Fruit fly (Drosophila melanogaster) whole organism, embryonic: ENCODE data around the gene slp1.
A peak's percentile ranks its signal among the peaks of the same experiment; 100 is the strongest.

ENCODE experiments used
- Atf-2 ChIP-seq: fragments of 200-800 bp; sonication (Bioruptor generic); optimal IDR thresholded peaks from 2 replicates; lab custom pipeline; 2016; ENCODE audit warnings: missing biosample characterization, missing genetic modification characterization
- CG10147 ChIP-seq: fragments of 200-800 bp; sonication (Bioruptor generic); optimal IDR thresholded peaks from 2 replicates; lab custom pipeline; 2019; ENCODE audit warnings: missing biosample characterization, mild to moderate bottlenecking, missing genetic modification characterization, moderate library complexity
- CG11247 ChIP-seq: fragments of 200-800 bp; sonication (Bioruptor generic); IDR thresholded peaks from 2 replicates; pipeline ENCODE4 v1.3.6; 2022; ENCODE audit warnings: missing biosample characterization, missing genetic modification characterization
- CG11696 ChIP-seq: fragments of 200-800 bp; sonication (Bioruptor generic); IDR thresholded peaks from 2 replicates; pipeline ENCODE4 v1.3.6; 2022; ENCODE audit warnings: missing biosample characterization, missing genetic modification characterization
- CG12104 ChIP-seq: fragments of 200-800 bp; sonication (Bioruptor generic); optimal IDR thresholded peaks from 3 replicates; lab custom pipeline; 2016; ENCODE audit warnings: missing biosample characterization, missing genetic modification characterization
- CG12769 ChIP-seq: fragments of 200-800 bp; sonication (Bioruptor generic); optimal IDR thresholded peaks from 2 replicates; lab custom pipeline; 2019; ENCODE audit warnings: missing biosample characterization, mild to moderate bottlenecking, missing genetic modification characterization, moderate library complexity
- CG13775 ChIP-seq: fragments of 200-800 bp; sonication (Bioruptor generic); optimal IDR thresholded peaks from 3 replicates; lab custom pipeline; 2017; ENCODE audit warnings: missing biosample characterization, mild to moderate bottlenecking, missing genetic modification characterization
- CG16813 ChIP-seq: fragments of 200-800 bp; sonication (Bioruptor generic); IDR thresholded peaks from 3 replicates; pipeline ENCODE4 v1.3.6; 2022; ENCODE audit warnings: missing biosample characterization, missing genetic modification characterization; ENCODE audit not compliant: partially characterized antibody
- CG18476 ChIP-seq: fragments of 200-800 bp; sonication (Bioruptor generic); optimal IDR thresholded peaks from 2 replicates; lab custom pipeline; 2016; ENCODE audit warnings: missing biosample characterization, mild to moderate bottlenecking, missing genetic modification characterization
- CG18764 ChIP-seq: fragments of 200-800 bp; sonication (Bioruptor generic); optimal IDR thresholded peaks from 3 replicates; lab custom pipeline; 2016; ENCODE audit warnings: missing biosample characterization, missing genetic modification characterization
- CG2116 ChIP-seq: fragments of 200-800 bp; sonication (Bioruptor generic); optimal IDR thresholded peaks from 3 replicates; lab custom pipeline; 2018; ENCODE audit warnings: missing biosample characterization, mild to moderate bottlenecking, missing genetic modification characterization
- CG31365 ChIP-seq: fragments of 200-800 bp; sonication (Bioruptor generic); optimal IDR thresholded peaks from 2 replicates; lab custom pipeline; 2018; ENCODE audit warnings: missing biosample characterization, mild to moderate bottlenecking, missing genetic modification characterization
- CG3847 ChIP-seq: fragments of 200-800 bp; sonication (Bioruptor generic); IDR thresholded peaks from 2 replicates; pipeline ENCODE4 v1.3.6; 2022; ENCODE audit warnings: missing biosample characterization, missing genetic modification characterization
- CG4707 ChIP-seq: fragments of 200-800 bp; sonication (Bioruptor generic); optimal IDR thresholded peaks from 2 replicates; lab custom pipeline; 2018; ENCODE audit warnings: missing biosample characterization, mild to moderate bottlenecking, missing genetic modification characterization, moderate library complexity
- CG4854 ChIP-seq: fragments of 200-800 bp; sonication (Bioruptor generic); optimal IDR thresholded peaks from 2 replicates; lab custom pipeline; 2016; ENCODE audit warnings: missing biosample characterization, missing genetic modification characterization, inconsistent platforms
- CG6175 ChIP-seq: fragments of 200-800 bp; sonication (Bioruptor generic); IDR thresholded peaks from 3 replicates; pipeline ENCODE4 v1.3.6; 2022; ENCODE audit warnings: missing biosample characterization, missing genetic modification characterization
- CG6254 ChIP-seq: fragments of 200-800 bp; sonication (Bioruptor generic); optimal IDR thresholded peaks from 3 replicates; lab custom pipeline; 2017; ENCODE audit warnings: mild to moderate bottlenecking, missing biosample characterization, missing genetic modification reagents, missing genetic modification characterization
- CG6765 ChIP-seq: fragments of 200-800 bp; sonication (Bioruptor generic); optimal IDR thresholded peaks from 3 replicates; lab custom pipeline; 2017; ENCODE audit warnings: missing biosample characterization, mild to moderate bottlenecking, missing genetic modification characterization
- CG8089 ChIP-seq: fragments of 200-800 bp; sonication (Bioruptor generic); optimal IDR thresholded peaks from 3 replicates; lab custom pipeline; 2016; ENCODE audit warnings: missing biosample characterization, missing genetic modification characterization
- CG8281 ChIP-seq: fragments of 200-800 bp; sonication (Bioruptor generic); optimal IDR thresholded peaks from 2 replicates; lab custom pipeline; 2018; ENCODE audit warnings: missing biosample characterization, mild to moderate bottlenecking, missing genetic modification characterization, moderate library complexity
- CG8765 ChIP-seq: fragments of 200-800 bp; sonication (Bioruptor generic); IDR thresholded peaks from 2 replicates; pipeline ENCODE4 v1.3.6; 2022; ENCODE audit warnings: missing biosample characterization, missing genetic modification characterization
- CTCF ChIP-seq: fragments of 200-800 bp; sonication (Bioruptor generic); optimal IDR thresholded peaks from 2 replicates; lab custom pipeline; 2017; ENCODE audit warnings: missing biosample characterization, mild to moderate bottlenecking, missing genetic modification characterization, moderate library complexity
- Dfd ChIP-seq, 2 experiments: fragments of >200 bp; optimal IDR thresholded peaks; 2 replicates each; lab custom pipeline; 2017; ENCODE audit warnings: missing biosample characterization in 2 of 2, missing genetic modification characterization in 2 of 2
- Dll ChIP-seq: fragments of 200-800 bp; sonication (Bioruptor generic); IDR thresholded peaks from 4 replicates; pipeline ENCODE4 v1.3.6; 2022; ENCODE audit warnings: missing biosample characterization, missing genetic modification characterization; ENCODE audit not compliant: partially characterized antibody
- E2f1 ChIP-seq: fragments of 200-800 bp; sonication (Bioruptor generic); IDR thresholded peaks from 2 replicates; pipeline ENCODE4 v1.3.6; 2022; ENCODE audit warnings: missing biosample characterization, missing genetic modification characterization
- ERR ChIP-seq: fragments of 200-800 bp; sonication (Bioruptor generic); optimal IDR thresholded peaks from 2 replicates; lab custom pipeline; 2016; ENCODE audit warnings: missing biosample characterization, missing genetic modification characterization
- Fer1 ChIP-seq: fragments of 200-800 bp; sonication (Bioruptor generic); optimal IDR thresholded peaks from 2 replicates; lab custom pipeline; 2017; ENCODE audit warnings: missing biosample characterization, mild to moderate bottlenecking, missing genetic modification characterization
- Nf-YB ChIP-seq: fragments of 200-800 bp; sonication (Bioruptor generic); optimal IDR thresholded peaks from 3 replicates; lab custom pipeline; 2019; ENCODE audit warnings: missing biosample characterization, mild to moderate bottlenecking, missing genetic modification characterization, moderate library complexity
- Nf-YC ChIP-seq: fragments of 200-800 bp; optimal IDR thresholded peaks from 3 replicates; lab custom pipeline; 2019; ENCODE audit warnings: missing biosample characterization, mild to moderate bottlenecking, missing genetic modification characterization, moderate library complexity
- Vsx1 ChIP-seq: fragments of 200-800 bp; sonication (Bioruptor generic); optimal IDR thresholded peaks from 2 replicates; lab custom pipeline; 2017; ENCODE audit warnings: missing biosample characterization, mild to moderate bottlenecking, missing genetic modification characterization, missing genetic modification reagents
- az2 ChIP-seq: fragments of 200-800 bp; sonication (Bioruptor generic); optimal IDR thresholded peaks from 3 replicates; lab custom pipeline; 2016; ENCODE audit warnings: missing biosample characterization, missing genetic modification characterization
- bcd ChIP-seq: fragments of 200-800 bp; sonication (Bioruptor generic); optimal IDR thresholded peaks from 2 replicates; lab custom pipeline; 2017; ENCODE audit warnings: missing biosample characterization, mild to moderate bottlenecking, missing genetic modification characterization
- chn ChIP-seq: fragments of 200-800 bp; sonication (Bioruptor generic); optimal IDR thresholded peaks from 2 replicates; lab custom pipeline; 2016; ENCODE audit warnings: missing biosample characterization, missing genetic modification characterization
- croc ChIP-seq: fragments of 200-800 bp; sonication (Bioruptor generic); conservative IDR thresholded peaks from 3 replicates; pipeline ENCODE4 v1.3.6; 2022; ENCODE audit warnings: missing biosample characterization, missing genetic modification characterization
- dati ChIP-seq: fragments of 200-800 bp; sonication (Bioruptor generic); IDR thresholded peaks from 2 replicates; pipeline ENCODE4 v1.3.6; 2022; ENCODE audit warnings: missing biosample characterization, missing genetic modification characterization
- fd3F ChIP-seq: fragments of 200-800 bp; sonication (Bioruptor generic); optimal IDR thresholded peaks from 2 replicates; lab custom pipeline; 2018; ENCODE audit warnings: missing biosample characterization, mild to moderate bottlenecking, missing genetic modification characterization, moderate library complexity
- her ChIP-seq: fragments of 200-800 bp; sonication (Bioruptor generic); optimal IDR thresholded peaks from 2 replicates; lab custom pipeline; 2016; ENCODE audit warnings: missing biosample characterization, missing genetic modification characterization
- ken ChIP-seq: fragments of 200-800 bp; sonication (Bioruptor generic); IDR thresholded peaks from 3 replicates; pipeline ENCODE4 v1.3.6; 2022; ENCODE audit warnings: missing biosample characterization, missing genetic modification characterization
- lov ChIP-seq, 2 experiments: fragments of 200-800 bp in 1 of 2; fragments of >200 bp in 1 of 2; sonication (Bioruptor generic) in 1 of 2; IDR thresholded peaks in 1 of 2; optimal IDR thresholded peaks in 1 of 2; 2 replicates in 1 of 2; 3 replicates in 1 of 2; pipeline versions ENCODE4 v1.3.6 to Lab custom; 2017 to 2022; ENCODE audit warnings: missing biosample characterization in 1 of 2, missing genetic modification characterization in 1 of 2
- nom ChIP-seq: fragments of 200-800 bp; sonication (Bioruptor generic); optimal IDR thresholded peaks from 2 replicates; lab custom pipeline; 2017; ENCODE audit warnings: missing biosample characterization, missing genetic modification characterization, mild to moderate bottlenecking, moderate library complexity, missing genetic modification reagents
- onecut ChIP-seq: fragments of 200-800 bp; sonication (Bioruptor generic); IDR thresholded peaks from 2 replicates; pipeline ENCODE4 v1.3.6; 2022; ENCODE audit warnings: missing biosample characterization, missing genetic modification characterization
- pan ChIP-seq, 4 experiments: fragments of >200 bp in 3 of 4; fragments of 200-800 bp in 1 of 4; sonication (Bioruptor generic) in 1 of 4; optimal IDR thresholded peaks in 3 of 4; IDR thresholded peaks in 1 of 4; 2 replicates each; pipeline versions ENCODE4 v1.3.6 to Lab custom; 2017 to 2022; ENCODE audit warnings: missing biosample characterization in 2 of 4, missing genetic modification characterization in 2 of 4, mixed read lengths in 1 of 4
- ranshi ChIP-seq: fragments of 200-800 bp; sonication (Bioruptor generic); IDR thresholded peaks from 2 replicates; pipeline ENCODE4 v1.3.6; 2022; ENCODE audit warnings: missing biosample characterization, missing genetic modification characterization
- ro ChIP-seq: fragments of 200-800 bp; sonication (Bioruptor generic); IDR thresholded peaks from 2 replicates; pipeline ENCODE4 v1.3.6; 2022; ENCODE audit warnings: missing biosample characterization, missing genetic modification characterization
- run ChIP-seq: fragments of 200-800 bp; sonication (Bioruptor generic); optimal IDR thresholded peaks from 3 replicates; lab custom pipeline; 2018; ENCODE audit warnings: missing biosample characterization, mild to moderate bottlenecking, missing genetic modification characterization
- salm ChIP-seq: fragments of 200-800 bp; sonication (Bioruptor generic); optimal IDR thresholded peaks from 2 replicates; lab custom pipeline; 2018; ENCODE audit warnings: missing biosample characterization, mild to moderate bottlenecking, missing genetic modification characterization
- sens ChIP-seq: fragments of 200-800 bp; sonication (Bioruptor generic); peaks from one replicate; lab custom pipeline; 2016; ENCODE audit warnings: missing biosample characterization, missing genetic modification characterization
- tin ChIP-seq: fragments of 200-800 bp; sonication (Bioruptor generic); optimal IDR thresholded peaks from 3 replicates; lab custom pipeline; 2016; ENCODE audit warnings: missing biosample characterization, missing genetic modification characterization
- tll ChIP-seq, 2 experiments: fragments of 200-800 bp in 1 of 2; fragments of >200 bp in 1 of 2; sonication (Bioruptor generic) in 1 of 2; optimal IDR thresholded peaks; 2 replicates each; lab custom pipeline; 2017 to 2019; ENCODE audit warnings: missing biosample characterization in 2 of 2, missing genetic modification characterization in 2 of 2, mild to moderate bottlenecking in 1 of 2, moderate library complexity in 1 of 2
- vnd ChIP-seq: fragments of 200-800 bp; sonication (Bioruptor generic); IDR thresholded peaks from 3 replicates; pipeline ENCODE4 v1.3.6; 2022; ENCODE audit warnings: missing biosample characterization, missing genetic modification characterization; ENCODE audit not compliant: partially characterized antibody
- zfh2 ChIP-seq: fragments of 200-800 bp; sonication (Bioruptor generic); optimal IDR thresholded peaks from 2 replicates; lab custom pipeline; 2016; ENCODE audit warnings: missing biosample characterization, missing genetic modification characterization

slp1 gene

dm6 chr2L:3851308-3851707 lies 25.8 kb downstream of the slp1 start (continued):
- TF ChIP-seq ranshi (GFP tag; lab: Robert Waterston, UW) (0 out of 2 replicates have a peak, but pooled peaks have one; percentile 7), lov (optimal IDR thresholded peaks at IDR 0.05; lab: Kevin White, UChicago) (no peak), lov (GFP tag; IDR thresholded peaks at IDR 0.05; lab: Robert Waterston, UW) (no peak), CG4854 (GFP tag; lab: Kevin White, UChicago) (no peak), CG2116 (GFP tag; lab: Kevin White, UChicago) (no peak), Atf-2 (GFP tag; lab: Kevin White, UChicago) (no peak), ERR (GFP tag; lab: Kevin White, UChicago) (no peak), CG6254 (GFP tag; lab: Kevin White, UChicago) (peak; percentile 5), chn (GFP tag; lab: Kevin White, UChicago) (no peak), Nf-YB (GFP tag; lab: Kevin White, UChicago) (peak; percentile 37), az2 (GFP tag; lab: Kevin White, UChicago) (peak; percentile 15), CG8089 (no peak), sens (GFP tag; lab: Kevin White, UChicago) (peak; percentile 89), nom (no peak), tll (GFP tag; optimal IDR thresholded peaks at IDR 0.05; lab: Kevin White, UChicago) (no peak), tin (GFP tag; lab: Kevin White, UChicago) (peak; percentile 16), Dfd (GFP tag; optimal IDR thresholded peaks at IDR 0.05; lab: Kevin White, UChicago) (no peak), CG4707 (no peak), Vsx1 (GFP tag; lab: Kevin White, UChicago) (peak; percentile 15), CG16813 (no peak), CG12104 (GFP tag; lab: Kevin White, UChicago) (no peak), CG12769 (tag; lab: Kevin White, UChicago) (no peak), CG13775 (GFP tag; lab: Kevin White, UChicago) (no peak), CG11247 (GFP tag; lab: Robert Waterston, UW) (no peak), CG10147 (GFP tag; lab: Kevin White, UChicago) (no peak), E2f1 (GFP tag; lab: Robert Waterston, UW) (no peak), fd3F (no peak), CG18764 (GFP tag; lab: Kevin White, UChicago) (no peak), CG3847 (GFP tag; lab: Robert Waterston, UW) (no peak), vnd (GFP tag; lab: Robert Waterston, UW) (no peak), ro (GFP tag; lab: Robert Waterston, UW) (no peak), Nf-YC (tag; lab: Kevin White, UChicago) (no peak), Dll (GFP tag; lab: Robert Waterston, UW) (no peak), onecut (no peak), croc (GFP tag; lab: Robert Waterston, UW) (peak; percentile 56; the same call in 2 of the 3 replicates), ken (GFP tag; lab: Robert Waterston, UW) (no peak; the same call in 2 of the 3 replicates), CG31365 (tag; lab: Kevin White, UChicago) (no peak), CG8765 (no peak), her (no peak), CG6175 (GFP tag; lab: Robert Waterston, UW) (no peak), Fer1 (GFP tag; lab: Kevin White, UChicago) (no peak), zfh2 (GFP tag; lab: Kevin White, UChicago) (no peak), salm (no peak), CG18476 (GFP tag; lab: Kevin White, UChicago) (no peak), CTCF (GFP tag; lab: Kevin White, UChicago) (no peak), run (tag; lab: Kevin White, UChicago) (no peak), CG6765 (no peak), pan (optimal IDR thresholded peaks at IDR 0.05; lab: Kevin White, UChicago) (no peak), pan (GFP tag; optimal IDR thresholded peaks at IDR 0.05 in 1 of 2, IDR thresholded peaks at IDR 0.05 in 1 of 2) (peak in 1 of 2 experiments; percentile 15), CG11696 (GFP tag; lab: Robert Waterston, UW) (no peak), bcd (peak; percentile 1), dati (GFP tag; lab: Robert Waterston, UW) (no peak), CG8281 (tag; lab: Kevin White, UChicago) (no peak)
